Fruit fly (Drosophila melanogaster) whole organism, embryonic: Measurements from ENCODE around the gene CG31663.
A peak's percentile ranks its signal among the peaks of the same experiment; 100 is the strongest.

ENCODE experiments used
- Asciz ChIP-seq: fragments of 200-800 bp; sonication (Bioruptor generic); optimal IDR thresholded peaks from 2 replicates; lab custom pipeline; 2017; ENCODE audit warnings: missing biosample characterization, mild to moderate bottlenecking, missing genetic modification characterization, missing genetic modification reagents
- B-H1 ChIP-seq: fragments of 200-800 bp; sonication (Bioruptor generic); IDR thresholded peaks from 3 replicates; pipeline ENCODE4 v1.3.6; 2022; ENCODE audit warnings: missing biosample characterization, missing genetic modification characterization
- CG10321 ChIP-seq: fragments of 200-800 bp; sonication (Bioruptor generic); IDR thresholded peaks from 2 replicates; pipeline ENCODE4 v1.3.6; 2022; ENCODE audit warnings: missing biosample characterization, missing genetic modification characterization
- CG10431 ChIP-seq: fragments of 200-800 bp; sonication (Bioruptor generic); optimal IDR thresholded peaks from 3 replicates; lab custom pipeline; 2018; ENCODE audit warnings: missing biosample characterization, mild to moderate bottlenecking, missing genetic modification characterization
- CG10462 ChIP-seq: fragments of 200-800 bp; sonication (Bioruptor generic); optimal IDR thresholded peaks from 2 replicates; lab custom pipeline; 2016; ENCODE audit warnings: missing biosample characterization, missing genetic modification characterization
- CG11723 ChIP-seq: fragments of 200-800 bp; sonication (Bioruptor generic); optimal IDR thresholded peaks from 2 replicates; lab custom pipeline; 2017; ENCODE audit warnings: missing biosample characterization, mild to moderate bottlenecking, missing genetic modification characterization
- CG12104 ChIP-seq: fragments of 200-800 bp; sonication (Bioruptor generic); optimal IDR thresholded peaks from 3 replicates; lab custom pipeline; 2016; ENCODE audit warnings: missing biosample characterization, missing genetic modification characterization
- CG12155 ChIP-seq: fragments of 200-800 bp; sonication (Bioruptor generic); optimal IDR thresholded peaks from 3 replicates; lab custom pipeline; 2016; ENCODE audit warnings: missing biosample characterization, missing genetic modification characterization
- CG14441 ChIP-seq: fragments of 200-800 bp; sonication (Bioruptor generic); IDR thresholded peaks from 2 replicates; pipeline ENCODE4 v1.3.6; 2022; ENCODE audit warnings: missing biosample characterization, missing genetic modification characterization
- CG14710 ChIP-seq: fragments of 200-800 bp; sonication (Bioruptor generic); optimal IDR thresholded peaks from 3 replicates; lab custom pipeline; 2019; ENCODE audit warnings: missing biosample characterization, mild to moderate bottlenecking, missing genetic modification characterization, moderate library complexity
- CG16815 ChIP-seq: fragments of 200-800 bp; sonication (Bioruptor generic); optimal IDR thresholded peaks from 3 replicates; lab custom pipeline; 2017; ENCODE audit warnings: missing biosample characterization, mild to moderate bottlenecking, missing genetic modification characterization
- CG17612 ChIP-seq: fragments of 200-800 bp; sonication (Bioruptor generic); IDR thresholded peaks from 2 replicates; pipeline ENCODE4 v1.3.6; 2022; ENCODE audit warnings: missing biosample characterization, missing genetic modification characterization
- CG17912 ChIP-seq: fragments of 200-800 bp; sonication (Bioruptor generic); optimal IDR thresholded peaks from 2 replicates; lab custom pipeline; 2018; ENCODE audit warnings: missing biosample characterization, mild to moderate bottlenecking, missing genetic modification characterization
- CG18476 ChIP-seq: fragments of 200-800 bp; sonication (Bioruptor generic); optimal IDR thresholded peaks from 2 replicates; lab custom pipeline; 2016; ENCODE audit warnings: missing biosample characterization, mild to moderate bottlenecking, missing genetic modification characterization
- CG2875 ChIP-seq: fragments of 200-800 bp; sonication (Bioruptor generic); optimal IDR thresholded peaks from 2 replicates; lab custom pipeline; 2017; ENCODE audit warnings: missing biosample characterization, mild to moderate bottlenecking, missing genetic modification characterization, missing genetic modification reagents
- CG2889 ChIP-seq: fragments of 200-800 bp; sonication (Bioruptor generic); IDR thresholded peaks from 3 replicates; pipeline ENCODE4 v1.3.6; 2022; ENCODE audit warnings: missing biosample characterization, missing genetic modification characterization
- CG32772 ChIP-seq: fragments of 200-800 bp; sonication (Bioruptor generic); IDR thresholded peaks from 2 replicates; pipeline ENCODE4 v1.3.6; 2022; ENCODE audit warnings: missing biosample characterization, missing genetic modification characterization
- CG6254 ChIP-seq: fragments of 200-800 bp; sonication (Bioruptor generic); optimal IDR thresholded peaks from 3 replicates; lab custom pipeline; 2017; ENCODE audit warnings: mild to moderate bottlenecking, missing biosample characterization, missing genetic modification reagents, missing genetic modification characterization
- CG6272 ChIP-seq: fragments of 200-800 bp; sonication (Bioruptor generic); IDR thresholded peaks from 2 replicates; pipeline ENCODE4 v1.3.6; 2022; ENCODE audit warnings: missing biosample characterization, missing genetic modification characterization
- CG6854 ChIP-seq: fragments of 200-800 bp; sonication (Bioruptor generic); optimal IDR thresholded peaks from 3 replicates; lab custom pipeline; 2017; ENCODE audit warnings: missing biosample characterization, mild to moderate bottlenecking, missing genetic modification characterization
- CG8290 ChIP-seq, 3 experiments: fragments of 200-800 bp; sonication (Bioruptor generic); optimal IDR thresholded peaks; 2 replicates each; lab custom pipeline; 2016 to 2019; ENCODE audit warnings: missing biosample characterization in 3 of 3, missing genetic modification characterization in 3 of 3, mild to moderate bottlenecking in 2 of 3, moderate library complexity in 1 of 3
- CG8924 ChIP-seq: fragments of 200-800 bp; optimal IDR thresholded peaks from 3 replicates; lab custom pipeline; 2019; ENCODE audit warnings: missing biosample characterization, mild to moderate bottlenecking, missing genetic modification characterization, moderate library complexity
- CG8944 ChIP-seq: fragments of 200-800 bp; sonication (Bioruptor generic); optimal IDR thresholded peaks from 3 replicates; lab custom pipeline; 2016; ENCODE audit warnings: missing biosample characterization, missing genetic modification characterization
- CTCF ChIP-seq: fragments of 200-800 bp; sonication (Bioruptor generic); optimal IDR thresholded peaks from 2 replicates; lab custom pipeline; 2017; ENCODE audit warnings: missing biosample characterization, mild to moderate bottlenecking, missing genetic modification characterization, moderate library complexity
- Dll ChIP-seq: fragments of 200-800 bp; sonication (Bioruptor generic); IDR thresholded peaks from 4 replicates; pipeline ENCODE4 v1.3.6; 2022; ENCODE audit warnings: missing biosample characterization, missing genetic modification characterization; ENCODE audit not compliant: partially characterized antibody
- Dref ChIP-seq: fragments of 200-800 bp; sonication (Bioruptor generic); IDR thresholded peaks from 2 replicates; pipeline ENCODE4 v1.3.6; 2022; ENCODE audit warnings: missing biosample characterization, missing genetic modification characterization
- Hr51 ChIP-seq, 2 experiments: fragments of 200-800 bp; sonication (Bioruptor generic); optimal IDR thresholded peaks; 2 replicates in 1 of 2; 3 replicates in 1 of 2; lab custom pipeline; 2016 to 2018; ENCODE audit warnings: missing biosample characterization in 2 of 2, missing genetic modification characterization in 2 of 2, mild to moderate bottlenecking in 1 of 2, moderate library complexity in 1 of 2
- Mrtf ChIP-seq: fragments of 200-800 bp; sonication (Bioruptor generic); IDR thresholded peaks from 3 replicates; pipeline ENCODE4 v1.3.6; 2022; ENCODE audit warnings: missing biosample characterization, missing genetic modification characterization
- Poxn ChIP-seq: fragments of 200-800 bp; sonication (Bioruptor generic); IDR thresholded peaks from 2 replicates; pipeline ENCODE4 v1.3.6; 2022; ENCODE audit warnings: missing biosample characterization, missing genetic modification characterization
- Six4 ChIP-seq: fragments of 200-800 bp; sonication (Bioruptor generic); optimal IDR thresholded peaks from 2 replicates; lab custom pipeline; 2016; ENCODE audit warnings: missing biosample characterization, missing genetic modification characterization
- bowl ChIP-seq: fragments of 200-800 bp; sonication (Bioruptor generic); IDR thresholded peaks from 2 replicates; pipeline ENCODE4 v1.3.6; 2022; ENCODE audit warnings: missing biosample characterization, missing genetic modification characterization
- chm ChIP-seq: fragments of 200-800 bp; sonication (Bioruptor generic); IDR thresholded peaks from 2 replicates; pipeline ENCODE4 v1.3.6; 2022; ENCODE audit warnings: missing biosample characterization, missing genetic modification characterization
- chn ChIP-seq: fragments of 200-800 bp; sonication (Bioruptor generic); optimal IDR thresholded peaks from 2 replicates; lab custom pipeline; 2016; ENCODE audit warnings: missing biosample characterization, missing genetic modification characterization
- dmrt11E ChIP-seq: fragments of 200-800 bp; sonication (Bioruptor generic); optimal IDR thresholded peaks from 3 replicates; lab custom pipeline; 2018; ENCODE audit warnings: missing biosample characterization, mild to moderate bottlenecking, missing genetic modification characterization, moderate library complexity
- dmrt99B ChIP-seq: fragments of 200-800 bp; sonication (Bioruptor generic); optimal IDR thresholded peaks from 2 replicates; lab custom pipeline; 2018; ENCODE audit warnings: missing biosample characterization, mild to moderate bottlenecking, missing genetic modification characterization, moderate library complexity
- eve ChIP-seq, 2 experiments: fragments of >200 bp; optimal IDR thresholded peaks; 2 replicates each; lab custom pipeline; 2017; ENCODE audit warnings: missing biosample characterization in 2 of 2, missing genetic modification characterization in 2 of 2
- fd102C ChIP-seq: fragments of 200-800 bp; sonication (Bioruptor generic); optimal IDR thresholded peaks from 2 replicates; lab custom pipeline; 2018; ENCODE audit warnings: missing biosample characterization, mild to moderate bottlenecking, missing genetic modification characterization, moderate library complexity
- gro ChIP-seq: fragments of 200-800 bp; sonication (Bioruptor generic); optimal IDR thresholded peaks from 2 replicates; lab custom pipeline; 2016; ENCODE audit warnings: missing biosample characterization, missing genetic modification characterization
- jumu ChIP-seq: fragments of 200-800 bp; sonication (Bioruptor generic); optimal IDR thresholded peaks from 3 replicates; lab custom pipeline; 2016; ENCODE audit warnings: missing biosample characterization, missing genetic modification characterization
- otp ChIP-seq: fragments of 200-800 bp; sonication (Bioruptor generic); IDR thresholded peaks from 3 replicates; pipeline ENCODE4, ENCODE4 v1.3.6; 2022; ENCODE audit warnings: missing biosample characterization, missing genetic modification characterization
- pnt ChIP-seq: fragments of 200-800 bp; sonication (Bioruptor generic); optimal IDR thresholded peaks from 3 replicates; lab custom pipeline; 2016; ENCODE audit warnings: missing biosample characterization, missing genetic modification characterization
- run ChIP-seq: fragments of 200-800 bp; sonication (Bioruptor generic); optimal IDR thresholded peaks from 3 replicates; lab custom pipeline; 2018; ENCODE audit warnings: missing biosample characterization, mild to moderate bottlenecking, missing genetic modification characterization
- scrt ChIP-seq: fragments of 200-800 bp; sonication (Bioruptor generic); optimal IDR thresholded peaks from 2 replicates; lab custom pipeline; 2018; ENCODE audit warnings: missing biosample characterization, mild to moderate bottlenecking, missing genetic modification characterization, moderate library complexity
- sim ChIP-seq: fragments of 200-800 bp; sonication (Bioruptor generic); IDR thresholded peaks from 2 replicates; pipeline ENCODE4 v1.3.6; 2022; ENCODE audit warnings: missing biosample characterization, missing genetic modification characterization
- sna ChIP-seq: fragments of 200-800 bp; sonication (Bioruptor generic); IDR thresholded peaks from 2 replicates; pipeline ENCODE4 v1.3.6; 2022; ENCODE audit warnings: missing biosample characterization, missing genetic modification characterization; ENCODE audit not compliant: partially characterized antibody
- stc ChIP-seq: fragments of 200-800 bp; sonication (Bioruptor generic); IDR thresholded peaks from 2 replicates; pipeline ENCODE4 v1.3.6; 2022; ENCODE audit warnings: missing biosample characterization, missing genetic modification characterization
- sug ChIP-seq: fragments of 200-800 bp; optimal IDR thresholded peaks from 2 replicates; lab custom pipeline; 2019; ENCODE audit warnings: missing biosample characterization, mild to moderate bottlenecking, missing genetic modification characterization, moderate library complexity
- toy ChIP-seq: fragments of 200-800 bp; sonication (Bioruptor generic); IDR thresholded peaks from 2 replicates; pipeline ENCODE4 v1.3.6; 2022; ENCODE audit warnings: missing biosample characterization, missing genetic modification characterization
- zen2 ChIP-seq: fragments of 200-800 bp; sonication (Bioruptor generic); IDR thresholded peaks from 3 replicates; pipeline ENCODE4 v1.3.6; 2022; ENCODE audit warnings: missing biosample characterization, missing genetic modification characterization; ENCODE audit not compliant: partially characterized antibody

The CG31663 gene

DNA sequence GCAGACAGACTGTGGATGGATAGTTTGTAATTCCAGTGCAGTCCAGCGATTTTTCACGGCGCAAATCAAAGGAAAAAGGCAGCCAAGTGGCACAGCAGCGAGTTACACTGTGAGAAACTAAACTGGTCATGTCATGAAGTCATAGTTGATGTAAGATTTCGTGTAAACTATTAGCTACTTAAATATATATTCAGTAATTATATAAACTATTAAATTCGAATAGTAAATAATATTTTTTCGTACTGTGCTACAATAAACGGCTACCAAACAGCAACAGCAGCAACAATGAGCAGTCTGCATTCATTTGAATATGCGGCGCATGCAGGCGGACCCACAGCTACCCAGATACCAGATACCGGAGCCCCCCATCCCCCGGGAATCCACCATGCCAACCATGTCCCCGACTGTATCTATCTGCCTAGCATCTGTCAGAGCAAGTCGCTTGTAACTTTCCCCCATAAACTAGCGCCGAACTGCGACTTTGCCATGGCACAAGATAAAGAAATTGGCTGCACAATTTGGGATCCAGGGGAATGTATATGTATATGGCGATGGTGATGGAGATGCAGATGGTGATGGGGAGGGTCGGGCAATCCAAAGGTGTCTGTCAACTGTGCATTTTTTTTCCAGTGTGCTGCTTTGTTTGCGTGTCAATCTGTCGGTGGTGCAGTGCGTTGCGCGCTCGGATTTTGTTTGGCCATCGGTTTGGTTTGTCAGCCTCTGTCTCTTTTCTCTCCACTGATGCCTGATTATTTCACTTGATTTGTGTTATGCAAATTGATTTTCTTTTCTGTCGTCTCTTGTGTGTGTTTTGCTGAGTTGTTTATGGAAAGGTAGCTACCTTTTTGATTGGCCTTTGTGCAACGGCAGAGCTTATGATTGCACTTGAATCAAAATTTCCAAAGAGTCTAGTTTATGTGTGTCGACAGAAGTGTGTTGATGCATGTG is 44.9 kb upstream of the CG31663 start (continued):
- no peak; the same call in 1 of the 2 replicates for TF ChIP-seq CG32772 (GFP tag; lab: Robert Waterston, UW)
- TF ChIP-seq Poxn (GFP tag; lab: Robert Waterston, UW) = no peak
- no peak for TF ChIP-seq fd102C
- no peak for TF ChIP-seq Dref
- TF ChIP-seq jumu (GFP tag; lab: Kevin White, UChicago) = no peak
- TF ChIP-seq dmrt99B (tag; lab: Kevin White, UChicago) = peak; percentile 59
- TF ChIP-seq otp (GFP tag; lab: Robert Waterston, UW) = no peak
- TF ChIP-seq CG6254 (GFP tag; lab: Kevin White, UChicago) = no peak
- TF ChIP-seq Hr51 (GFP tag; optimal IDR thresholded peaks at IDR 0.05; lab: Kevin White, UChicago) = peak in 1 of 2 experiments; percentile 9
- TF ChIP-seq CG8290 (GFP tag; optimal IDR thresholded peaks at IDR 0.05; lab: Kevin White, UChicago) = no peak
- no peak for TF ChIP-seq CG8290 (tag; optimal IDR thresholded peaks at IDR 0.05; lab: Kevin White, UChicago)
- no peak for TF ChIP-seq CG14441 (GFP tag; lab: Robert Waterston, UW)
- no peak for TF ChIP-seq CG14710 (tag; lab: Kevin White, UChicago)
- TF ChIP-seq chn (GFP tag; lab: Kevin White, UChicago) = no peak
- TF ChIP-seq Dll = no peak
- TF ChIP-seq chm = no peak
- TF ChIP-seq dmrt11E (tag; lab: Kevin White, UChicago) = no peak
- TF ChIP-seq CG16815 = no peak
- TF ChIP-seq scrt (GFP tag; lab: Kevin White, UChicago) = no peak
- TF ChIP-seq CG11723 (GFP tag; lab: Kevin White, UChicago) = no peak
- peak; percentile 48; the same call in 1 of the 2 replicates for TF ChIP-seq stc (GFP tag; lab: Robert Waterston, UW)
- TF ChIP-seq CG18476 (GFP tag; lab: Kevin White, UChicago) = no peak
- no peak for TF ChIP-seq CG17912 (GFP tag; lab: Kevin White, UChicago)
- TF ChIP-seq run (tag; lab: Kevin White, UChicago) = no peak
- no peak for TF ChIP-seq bowl (GFP tag; lab: Robert Waterston, UW)
- TF ChIP-seq CG2875 (GFP tag; lab: Kevin White, UChicago) = peak; percentile 7
- TF ChIP-seq toy = no peak
- TF ChIP-seq gro (GFP tag; lab: Kevin White, UChicago) = no peak
- TF ChIP-seq CG17612 (GFP tag; lab: Robert Waterston, UW) = no peak
- TF ChIP-seq pnt (GFP tag; lab: Kevin White, UChicago) = no peak
- TF ChIP-seq B-H1 = peak; percentile 12; the same call in 1 of the 3 replicates
- TF ChIP-seq Mrtf (GFP tag; lab: Robert Waterston, UW) = no peak
- no peak for TF ChIP-seq CG10462
- TF ChIP-seq CG10321 (GFP tag; lab: Robert Waterston, UW) = no peak
- TF ChIP-seq CTCF (GFP tag; lab: Kevin White, UChicago) = no peak
- no peak for TF ChIP-seq sna (GFP tag; lab: Robert Waterston, UW)
- TF ChIP-seq CG12104 (GFP tag; lab: Kevin White, UChicago) = no peak
- TF ChIP-seq CG8944 = no peak
- no peak for TF ChIP-seq CG6854 (GFP tag; lab: Kevin White, UChicago)
- 0 out of 2 replicates have a peak, but pooled peaks have one; percentile 23 for TF ChIP-seq sim
- peak; percentile 4 for TF ChIP-seq Asciz (GFP tag; lab: Kevin White, UChicago)
- peak; percentile 17 for TF ChIP-seq CG8924 (tag; lab: Kevin White, UChicago)
- TF ChIP-seq eve (GFP tag; optimal IDR thresholded peaks at IDR 0.05; lab: Kevin White, UChicago) = no peak
- no peak for TF ChIP-seq CG6272 (GFP tag; lab: Robert Waterston, UW)
- no peak for TF ChIP-seq CG10431
- no peak for TF ChIP-seq zen2
- peak; percentile 27 for TF ChIP-seq Six4
- no peak for TF ChIP-seq CG12155 (GFP tag; lab: Kevin White, UChicago)
- TF ChIP-seq sug = no peak
- TF ChIP-seq CG2889 (GFP tag; lab: Robert Waterston, UW) = no peak
